Fruit fly (Drosophila melanogaster) Kc167 (cell line): Measurements from ENCODE around the gene CG8136.

ENCODE experiments used
- Myc ChIP-seq: fragments of >200 bp; optimal IDR thresholded peaks from 2 replicates; lab custom pipeline; 2017; ENCODE audit warnings: missing external identifiers
- Sin3A ChIP-seq: fragments of >200 bp; optimal IDR thresholded peaks from 2 replicates; lab custom pipeline; 2018; ENCODE audit warnings: missing external identifiers
- ttk ChIP-seq: sonication (Bioruptor generic); optimal IDR thresholded peaks from 2 replicates; lab custom pipeline; 2017; ENCODE audit warnings: missing external identifiers

dm6 chr3R:8747134-8747870 is 26.1 kb downstream of the CG8136 start, which contains the start of the genes CG9801 and Nasp:
- no peak for TF ChIP-seq Myc (lab: Kevin White, UChicago)
- TF ChIP-seq ttk (lab: Kevin White, UChicago), result no peak
- no peak for TF ChIP-seq Sin3A (lab: Kevin White, UChicago)
